Worm (Caenorhabditis elegans): ENCODE measurements around the gene nst-1.
A peak's percentile ranks its signal among the peaks of the same experiment; 100 is the strongest.

The nst-1 gene

DNA sequence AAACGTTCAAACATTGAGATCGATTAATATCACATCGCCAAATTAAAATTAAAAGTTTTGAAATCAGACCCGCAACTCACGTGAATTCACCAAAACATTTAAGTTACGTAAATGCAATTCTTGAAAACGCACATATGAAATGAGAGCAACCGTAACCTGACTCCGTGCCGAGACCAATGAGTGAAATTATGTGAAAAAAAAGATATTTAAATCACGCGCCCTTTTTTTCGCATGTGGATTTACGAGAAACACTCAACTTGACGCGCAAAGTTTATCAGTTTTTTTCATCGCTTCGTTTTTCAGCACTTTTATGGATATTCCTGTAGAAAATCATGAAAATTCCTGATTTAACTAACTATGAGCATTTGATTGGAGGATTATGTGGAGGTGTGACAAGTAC, 7.0 kb downstream of the nst-1 start, which contains the start of the genes gei-14 and slc-25A32 (continued):
- TF ChIP-seq C04F5.9 (tag; optimal IDR thresholded peaks at IDR 0.05) (no peak), egl-27 (tag; optimal IDR thresholded peaks at IDR 0.05) (no peak), C16A3.4 (tag; optimal IDR thresholded peaks at IDR 0.05) (no peak), alr-1 (tag; optimal IDR thresholded peaks at IDR 0.05; ENCODE audit: borderline replicate concordance) (no peak), sptf-1 (tag; optimal IDR thresholded peaks at IDR 0.05) (no peak), mab-9 (GFP tag; IDR thresholded peaks at IDR 0.05) (no peak), sup-37 (GFP tag; optimal IDR thresholded peaks at IDR 0.05) (no peak), pqm-1 (tag; optimal IDR thresholded peaks at IDR 0.05) (no peak), elt-2 (tag; optimal IDR thresholded peaks at IDR 0.05) (no peak), vab-15 (tag; optimal IDR thresholded peaks at IDR 0.05) (no peak), sox-4 (tag; optimal IDR thresholded peaks at IDR 0.05) (no peak), ceh-82 (tag; optimal IDR thresholded peaks at IDR 0.05) (peak in 2 of 3 experiments; percentile 33 to 34), tlp-1 (tag; optimal IDR thresholded peaks at IDR 0.05) (no peak), nhr-77 (tag; optimal IDR thresholded peaks at IDR 0.05) (no peak), nhr-76 (tag; optimal IDR thresholded peaks at IDR 0.05) (no peak), nhr-20 (tag; optimal IDR thresholded peaks at IDR 0.05) (peak; percentile 18), egl-13 (tag; optimal IDR thresholded peaks at IDR 0.05) (no peak), pag-3 (tag; optimal IDR thresholded peaks at IDR 0.05; ENCODE audit: borderline replicate concordance, insufficient read depth) (no peak), nhr-11 (tag; optimal IDR thresholded peaks at IDR 0.05) (no peak), hpl-2 (GFP tag; optimal IDR thresholded peaks at IDR 0.05) (no peak), ztf-11 (tag; optimal IDR thresholded peaks at IDR 0.05) (no peak), nhr-28 (tag; optimal IDR thresholded peaks at IDR 0.05) (no peak), dsc-1 (tag; optimal IDR thresholded peaks at IDR 0.05) (no peak), zip-4 (GFP tag; optimal IDR thresholded peaks at IDR 0.05) (no peak), elt-3 (tag; optimal IDR thresholded peaks at IDR 0.05) (peak in 1 of 6 experiments; percentile 24), fkh-10 (GFP tag; optimal IDR thresholded peaks at IDR 0.05) (no peak), mef-2 (tag; optimal IDR thresholded peaks at IDR 0.05) (no peak), Y116A8C.19 (tag; optimal IDR thresholded peaks at IDR 0.05; ENCODE audit: borderline replicate concordance) (no peak), fkh-8 (tag; optimal IDR thresholded peaks at IDR 0.05) (no peak), hlh-4 (tag; optimal IDR thresholded peaks at IDR 0.05) (no peak)

ce11 chrII:8273060-8273459, 9.9 kb downstream of the nst-1 start:
- TF ChIP-seq nhr-12 (tag; optimal IDR thresholded peaks at IDR 0.05), result no peak
- no peak for TF ChIP-seq ets-5 (GFP tag; IDR thresholded peaks at IDR 0.05)
- no peak for TF ChIP-seq isw-1 (GFP tag; IDR thresholded peaks at IDR 0.05)
- TF ChIP-seq jun-1 (tag; optimal IDR thresholded peaks at IDR 0.05), result no peak
- no peak for TF ChIP-seq ama-1 (optimal IDR thresholded peaks at IDR 0.05)
- TF ChIP-seq nhr-47 (tag; optimal IDR thresholded peaks at IDR 0.05), result no peak
- no peak for TF ChIP-seq pax-3 (tag; optimal IDR thresholded peaks at IDR 0.05)
- no peak for TF ChIP-seq nhr-28 (tag; optimal IDR thresholded peaks at IDR 0.05)
- TF ChIP-seq nhr-237 (tag; optimal IDR thresholded peaks at IDR 0.05), result no peak
- no peak for TF ChIP-seq lin-35 (GFP tag; optimal IDR thresholded peaks at IDR 0.05)
- no peak for TF ChIP-seq ceh-82 (tag; optimal IDR thresholded peaks at IDR 0.05)
- TF ChIP-seq alr-1 (tag; optimal IDR thresholded peaks at IDR 0.05; ENCODE audit: borderline replicate concordance), result no peak
- TF ChIP-seq lin-13 (GFP tag; optimal IDR thresholded peaks at IDR 0.05), result no peak
- TF ChIP-seq unc-98 (GFP tag; IDR thresholded peaks at IDR 0.05), result no peak
- TF ChIP-seq fkh-4 (tag; optimal IDR thresholded peaks at IDR 0.05; ENCODE audit: borderline replicate concordance), result no peak
- no peak for TF ChIP-seq nhr-85 (tag)
- TF ChIP-seq Y116A8C.19 (tag; optimal IDR thresholded peaks at IDR 0.05; ENCODE audit: borderline replicate concordance), result no peak
- TF ChIP-seq mef-2 (tag; optimal IDR thresholded peaks at IDR 0.05), result no peak
